Worm (Caenorhabditis elegans) whole organism, L2 larva: ENCODE results near the gene daf-7.

Experiments used
- ZK546.5 ChIP-seq: sonication (generic microtip); optimal IDR thresholded peaks from 2 replicates; lab custom pipeline; 2017; ENCODE audit warnings: missing biosample characterization, missing genetic modification characterization
- ama-1 ChIP-seq: fragments of 150-350 bp; optimal IDR thresholded peaks from 2 replicates; lab custom pipeline; 2018; ENCODE audit warnings: inconsistent platforms
- lsy-2 ChIP-seq, 2 experiments: fragments of 150-350 bp in 1 of 2; sonication (generic microtip) in 1 of 2; optimal IDR thresholded peaks; 2 replicates each; lab custom pipeline; 2014 to 2017; ENCODE audit warnings: missing biosample characterization in 2 of 2, missing genetic modification characterization in 2 of 2
- mdl-1 ChIP-seq, 2 experiments: fragments of 150-350 bp in 1 of 2; sonication (generic microtip) in 1 of 2; optimal IDR thresholded peaks; 2 replicates each; lab custom pipeline; 2017; ENCODE audit warnings: missing biosample characterization in 2 of 2, missing genetic modification characterization in 2 of 2
- nhr-12 ChIP-seq: fragments of 150-350 bp; optimal IDR thresholded peaks from 2 replicates; lab custom pipeline; 2014; ENCODE audit warnings: missing biosample characterization, missing genetic modification characterization
- nhr-23 ChIP-seq: fragments of 150-350 bp; optimal IDR thresholded peaks from 2 replicates; lab custom pipeline; 2014; ENCODE audit warnings: missing biosample characterization, missing genetic modification reagents, missing genetic modification characterization
- nhr-237 ChIP-seq: fragments of 150-350 bp; optimal IDR thresholded peaks from 2 replicates; lab custom pipeline; 2014; ENCODE audit warnings: missing biosample characterization, missing genetic modification characterization
- skn-1 ChIP-seq: sonication (generic microtip); optimal IDR thresholded peaks from 2 replicates; lab custom pipeline; 2017; ENCODE audit warnings: missing biosample characterization, missing genetic modification characterization
- unc-62 ChIP-seq: fragments of 150-350 bp; optimal IDR thresholded peaks from 2 replicates; lab custom pipeline; 2014; ENCODE audit warnings: missing biosample characterization, missing genetic modification reagents, missing genetic modification characterization
- zag-1 ChIP-seq: fragments of 150-350 bp; optimal IDR thresholded peaks from 2 replicates; lab custom pipeline; 2014; ENCODE audit warnings: missing biosample characterization, missing genetic modification characterization
- ztf-11 ChIP-seq: sonication (generic microtip); optimal IDR thresholded peaks from 2 replicates; lab custom pipeline; 2017; ENCODE audit warnings: missing biosample characterization, missing genetic modification characterization
- ztf-4 ChIP-seq: fragments of 150-350 bp; optimal IDR thresholded peaks from 2 replicates; lab custom pipeline; 2014; ENCODE audit warnings: missing biosample characterization, missing genetic modification characterization

ce11 chrIII:825256-825655 lies 13.6 kb downstream of the daf-7 start:
- TF ChIP-seq nhr-12: no peak
- no peak for TF ChIP-seq zag-1
- TF ChIP-seq mdl-1 (tag; optimal IDR thresholded peaks at IDR 0.05; lab: Kevin White, UChicago): no peak
- TF ChIP-seq lsy-2 (tag; optimal IDR thresholded peaks at IDR 0.05; lab: Kevin White, UChicago): no peak
- TF ChIP-seq unc-62 (GFP tag; lab: Kevin White, UChicago): no peak
- no peak for TF ChIP-seq ama-1 (lab: Kevin White, UChicago)
- no peak for TF ChIP-seq ztf-11 (tag; lab: Kevin White, UChicago)
- TF ChIP-seq nhr-23: no peak
- TF ChIP-seq nhr-237: no peak
- no peak for TF ChIP-seq ztf-4 (tag; lab: Kevin White, UChicago)
- no peak for TF ChIP-seq skn-1
- TF ChIP-seq ZK546.5: no peak
